Worm (Caenorhabditis elegans): ENCODE data around the gene gpa-18.
"Not testable (repeated sequence)": the region's sequence is repeated elsewhere in the genome, so short reads cannot be mapped to it uniquely, and the experiment has no call there.

The gpa-18 gene

DNA sequence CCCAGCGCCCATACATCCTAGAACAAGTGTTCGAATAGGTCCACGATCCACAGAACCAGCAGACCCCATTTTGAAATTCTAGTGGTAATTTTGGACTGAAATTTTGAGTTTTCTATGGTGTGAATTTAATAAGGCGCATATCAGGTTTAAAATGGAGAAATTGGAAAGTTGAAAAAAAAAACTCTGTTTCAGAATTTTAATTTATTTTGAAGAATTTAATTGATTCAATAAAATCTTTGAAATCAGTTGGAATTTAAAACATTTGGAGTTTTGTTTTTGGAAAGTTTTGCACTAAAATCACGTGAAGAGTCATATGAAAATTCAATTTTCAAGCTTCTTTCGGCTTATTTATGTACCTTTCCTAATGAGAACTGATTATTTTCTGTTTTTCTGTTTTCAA lies at the start of gene gpa-18:
Gene gpa-18, minus strand, starts transcription at position 101 of the 400 bp plus-strand sequence.
- no peak for TF ChIP-seq drap-1 (GFP tag; optimal IDR thresholded peaks at IDR 0.05)
- no peak for TF ChIP-seq nhr-76 (tag; optimal IDR thresholded peaks at IDR 0.05)
- TF ChIP-seq nhr-2 (tag; optimal IDR thresholded peaks at IDR 0.05), result no peak
- no peak for TF ChIP-seq flh-1 (GFP tag; optimal IDR thresholded peaks at IDR 0.05)
- no peak for TF ChIP-seq unc-120 (tag; optimal IDR thresholded peaks at IDR 0.05; ENCODE audit: poor library complexity, severe bottlenecking)
- TF ChIP-seq ztf-11 (tag; optimal IDR thresholded peaks at IDR 0.05), result no peak
- no peak for TF ChIP-seq elt-3 (tag; optimal IDR thresholded peaks at IDR 0.05)
- no peak for TF ChIP-seq hlh-1 (tag; optimal IDR thresholded peaks at IDR 0.05)
- no peak for TF ChIP-seq unc-62 (GFP tag; optimal IDR thresholded peaks at IDR 0.05)
- no peak for TF ChIP-seq nhr-237 (tag; optimal IDR thresholded peaks at IDR 0.05)
- TF ChIP-seq sem-2 (GFP tag; optimal IDR thresholded peaks at IDR 0.05), result no peak
- TF ChIP-seq cnd-1 (tag; optimal IDR thresholded peaks at IDR 0.05), result no peak
- no peak for TF ChIP-seq pha-4 (tag; optimal IDR thresholded peaks at IDR 0.05)

DNA sequence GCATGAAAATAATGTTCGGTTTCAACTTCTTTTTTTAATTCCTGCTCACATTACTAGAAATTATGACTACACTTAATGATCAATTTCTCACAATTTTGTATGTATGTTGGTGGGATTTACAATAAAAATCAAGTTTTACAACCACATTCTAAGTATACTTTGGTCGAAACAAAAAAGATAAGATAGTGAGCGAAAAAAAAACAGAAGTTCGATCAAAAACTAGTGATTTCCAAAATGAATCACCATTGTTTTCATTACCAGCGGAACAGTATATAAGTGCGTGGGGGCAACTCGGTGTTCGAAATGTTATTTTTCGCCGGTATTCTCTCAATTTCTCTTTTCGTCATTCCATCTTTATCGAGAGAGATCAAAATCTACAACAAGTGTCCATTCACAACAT lies 35.1 kb upstream of the gpa-18 start, which contains the start of gene thn-5:
Gene thn-5, plus strand, starts transcription at position 301 of the 400 bp plus-strand sequence.
- no peak for TF ChIP-seq blmp-1 (tag; optimal IDR thresholded peaks at IDR 0.05)
- TF ChIP-seq nhr-76 (tag; optimal IDR thresholded peaks at IDR 0.05), result no peak
- no peak for TF ChIP-seq mls-2 (tag; optimal IDR thresholded peaks at IDR 0.05)
- no peak for TF ChIP-seq nhr-12 (tag; optimal IDR thresholded peaks at IDR 0.05)
- TF ChIP-seq cnd-1 (tag; optimal IDR thresholded peaks at IDR 0.05), result no peak
- TF ChIP-seq pha-4 (tag; optimal IDR thresholded peaks at IDR 0.05), result no peak
- no peak for TF ChIP-seq lin-13 (tag; optimal IDR thresholded peaks at IDR 0.05)
- no peak for TF ChIP-seq unc-120 (tag; optimal IDR thresholded peaks at IDR 0.05; ENCODE audit: poor library complexity, severe bottlenecking)
- TF ChIP-seq mep-1 (tag; optimal IDR thresholded peaks at IDR 0.05), result no peak
- no peak for TF ChIP-seq ham-2 (GFP tag; optimal IDR thresholded peaks at IDR 0.05)
- TF ChIP-seq zip-8 (tag; optimal IDR thresholded peaks at IDR 0.05), result no peak
- no peak for TF ChIP-seq sptf-1 (tag; optimal IDR thresholded peaks at IDR 0.05)
- no peak for TF ChIP-seq ceh-83 (GFP tag; optimal IDR thresholded peaks at IDR 0.05)
- TF ChIP-seq tbx-8 (GFP tag; optimal IDR thresholded peaks at IDR 0.05), result no peak
- TF ChIP-seq mab-5 (tag; optimal IDR thresholded peaks at IDR 0.05), result no peak
- no peak for TF ChIP-seq nhr-2 (tag; optimal IDR thresholded peaks at IDR 0.05)
- TF ChIP-seq flh-1 (GFP tag; optimal IDR thresholded peaks at IDR 0.05), result no peak
- no peak for TF ChIP-seq unc-39 (tag; optimal IDR thresholded peaks at IDR 0.05)
- no peak for TF ChIP-seq ces-1 (GFP tag; optimal IDR thresholded peaks at IDR 0.05)
- no peak for TF ChIP-seq unc-62 (GFP tag; optimal IDR thresholded peaks at IDR 0.05)

DNA sequence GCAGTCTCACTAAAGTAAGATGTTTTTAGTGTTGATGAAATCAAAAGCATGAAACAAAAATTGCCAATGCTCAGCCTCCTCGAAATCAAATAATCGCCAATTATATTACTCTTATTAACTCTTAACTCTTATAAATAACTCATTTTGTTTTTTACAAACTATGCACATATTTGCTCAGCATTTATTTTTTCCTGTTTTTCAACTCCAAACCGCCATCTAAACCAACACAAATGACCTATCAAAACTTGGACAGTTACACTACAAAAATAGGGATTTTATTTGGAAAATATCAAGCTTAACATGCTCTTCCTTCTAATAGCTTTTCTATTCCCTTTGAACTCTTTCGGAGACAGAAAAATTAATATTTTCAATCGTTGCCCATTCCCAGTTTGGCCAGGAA lies 33.2 kb upstream of the gpa-18 start, which contains the start of gene thn-6:
Gene thn-6, plus strand, starts transcription at position 301 of the 400 bp plus-strand sequence.
- TF ChIP-seq ceh-39 (tag; optimal IDR thresholded peaks at IDR 0.05), result no peak
- TF ChIP-seq elt-1 (tag; optimal IDR thresholded peaks at IDR 0.05; ENCODE audit: borderline replicate concordance, insufficient read depth), result no peak
- no peak for TF ChIP-seq unc-62 (GFP tag; optimal IDR thresholded peaks at IDR 0.05)
- no peak for TF ChIP-seq hlh-1 (tag; optimal IDR thresholded peaks at IDR 0.05)
- no peak for TF ChIP-seq cnd-1 (tag; optimal IDR thresholded peaks at IDR 0.05)
- TF ChIP-seq nhr-28 (tag; optimal IDR thresholded peaks at IDR 0.05), result no peak
- no peak for TF ChIP-seq elt-3 (tag; optimal IDR thresholded peaks at IDR 0.05)
- TF ChIP-seq drap-1 (GFP tag; optimal IDR thresholded peaks at IDR 0.05), result no peak

DNA sequence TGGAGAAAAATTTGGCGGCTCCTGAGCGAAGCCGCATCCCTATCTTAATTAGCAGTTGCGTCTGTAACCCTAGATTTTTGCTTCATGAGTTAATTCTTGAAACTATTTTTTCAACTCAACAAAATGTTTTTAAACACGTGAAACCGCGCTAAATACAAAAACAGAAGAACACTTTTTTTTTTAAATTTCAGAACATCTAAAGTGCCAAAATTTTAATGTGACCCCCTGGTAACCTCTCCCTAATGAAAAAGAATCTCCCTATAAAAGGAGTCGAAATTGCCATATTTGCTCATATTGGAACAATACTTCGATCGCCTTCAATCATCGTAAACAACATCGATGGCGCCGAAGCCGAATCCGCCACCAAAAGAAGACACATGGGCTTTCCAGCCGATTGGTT lies 31.1 kb upstream of the gpa-18 start, which contains the start of gene nsph-4.1:
Gene nsph-4.1, plus strand, starts transcription at position 301 of the 400 bp plus-strand sequence.
- not testable (repeated sequence) for TF ChIP-seq M03D4.4 (tag; optimal IDR thresholded peaks at IDR 0.05); nhr-237 (tag; optimal IDR thresholded peaks at IDR 0.05); ces-1 (GFP tag; optimal IDR thresholded peaks at IDR 0.05)

DNA sequence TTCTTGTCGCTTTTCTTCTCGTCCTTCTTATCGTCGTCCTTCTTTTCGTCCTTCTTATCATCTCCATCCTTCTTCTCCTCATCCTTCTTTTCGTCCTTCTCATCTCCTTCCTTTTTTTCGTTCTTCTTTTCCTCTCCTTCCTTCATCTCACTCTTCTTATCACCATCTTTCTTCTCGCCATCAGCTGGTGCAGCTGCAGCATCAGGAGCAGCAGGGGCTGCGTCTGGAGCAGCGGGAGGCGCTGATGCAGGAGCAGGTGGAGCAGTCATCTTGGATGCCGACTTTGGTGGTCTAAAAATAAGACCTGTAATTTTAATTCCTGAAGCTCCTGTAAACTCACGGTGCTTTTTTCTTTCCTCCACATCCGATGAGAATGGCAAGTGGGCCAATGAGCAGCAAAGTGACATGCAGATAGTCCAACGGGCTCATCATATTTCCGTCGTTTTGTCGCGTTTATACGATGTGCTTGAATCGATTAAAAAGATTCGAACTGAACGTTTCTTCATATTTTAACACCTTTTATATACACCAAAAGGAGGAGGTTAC lies 29.9 kb upstream of the gpa-18 start, which contains the start of gene cylc-1:
Gene cylc-1, minus strand, starts transcription at position 496 of the 546 bp plus-strand sequence.
- TF ChIP-seq flh-1 (GFP tag; optimal IDR thresholded peaks at IDR 0.05); drap-1 (GFP tag; optimal IDR thresholded peaks at IDR 0.05); zip-8 (tag; optimal IDR thresholded peaks at IDR 0.05): not testable (repeated sequence)
